Worm (Caenorhabditis elegans) whole organism, mixed stage, embryonic: Measurements from ENCODE around the gene mod-1.
A peak's percentile ranks its signal among the peaks of the same experiment; 100 is the strongest.

Source experiments
- M03D4.4 ChIP-seq: sonication (generic microtip); optimal IDR thresholded peaks from 2 replicates; lab custom pipeline; 2017; ENCODE audit warnings: mild to moderate bottlenecking, missing genetic modification characterization, missing compliant biosample characterization
- blmp-1 ChIP-seq: fragments of 150-350 bp; optimal IDR thresholded peaks from 2 replicates; lab custom pipeline; 2014; ENCODE audit warnings: missing biosample characterization, missing genetic modification characterization
- ceh-39 ChIP-seq: fragments of 150-350 bp; optimal IDR thresholded peaks from 2 replicates; lab custom pipeline; 2014; ENCODE audit warnings: missing biosample characterization, missing genetic modification characterization
- ceh-43 ChIP-seq: fragments of 200-800 bp; sonication (Bioruptor generic); optimal IDR thresholded peaks from 2 replicates; lab custom pipeline; 2018; ENCODE audit warnings: mild to moderate bottlenecking, missing genetic modification characterization, moderate library complexity, missing compliant biosample characterization
- ceh-83 ChIP-seq: fragments of 200-800 bp; sonication (Bioruptor generic); optimal IDR thresholded peaks from 2 replicates; lab custom pipeline; 2018; ENCODE audit warnings: mild to moderate bottlenecking, missing genetic modification characterization, missing compliant biosample characterization
- ces-1 ChIP-seq: fragments of 150-350 bp; optimal IDR thresholded peaks from 2 replicates; lab custom pipeline; 2014; ENCODE audit warnings: missing biosample characterization, missing genetic modification reagents, missing genetic modification characterization
- cnd-1 ChIP-seq: fragments of 200-800 bp; sonication (Bioruptor generic); optimal IDR thresholded peaks from 2 replicates; lab custom pipeline; 2018; ENCODE audit warnings: mild to moderate bottlenecking, missing genetic modification characterization, missing compliant biosample characterization
- drap-1 ChIP-seq: fragments of 200-800 bp; sonication (Bioruptor generic); optimal IDR thresholded peaks from 3 replicates; lab custom pipeline; 2018; ENCODE audit warnings: mild to moderate bottlenecking, missing genetic modification characterization, missing compliant biosample characterization
- elt-1 ChIP-seq: sonication (generic microtip); optimal IDR thresholded peaks from 2 replicates; lab custom pipeline; 2017; ENCODE audit warnings: missing genetic modification characterization, mild to moderate bottlenecking, missing compliant biosample characterization, antibody characterized with exemption, moderate library complexity, borderline replicate concordance; ENCODE audit not compliant: insufficient read depth
- elt-3 ChIP-seq: fragments of 150-350 bp; optimal IDR thresholded peaks from 2 replicates; lab custom pipeline; 2014; ENCODE audit warnings: missing biosample characterization, missing genetic modification characterization
- flh-1 ChIP-seq: fragments of 200-800 bp; sonication (Bioruptor generic); optimal IDR thresholded peaks from 2 replicates; lab custom pipeline; 2018; ENCODE audit warnings: mild to moderate bottlenecking, missing genetic modification characterization, moderate library complexity, missing compliant biosample characterization
- ham-2 ChIP-seq: fragments of 200-800 bp; sonication (Bioruptor generic); optimal IDR thresholded peaks from 2 replicates; lab custom pipeline; 2018; ENCODE audit warnings: mild to moderate bottlenecking, missing genetic modification characterization, missing compliant biosample characterization
- hlh-1 ChIP-seq: fragments of 150-350 bp; optimal IDR thresholded peaks from 2 replicates; lab custom pipeline; 2014; ENCODE audit warnings: missing biosample characterization, missing genetic modification reagents, missing genetic modification characterization
- lin-13 ChIP-seq: fragments of 150-350 bp; optimal IDR thresholded peaks from 2 replicates; lab custom pipeline; 2014; ENCODE audit warnings: missing biosample characterization, missing genetic modification characterization
- lin-32 ChIP-seq: fragments of 200-800 bp; sonication (Bioruptor generic); optimal IDR thresholded peaks from 2 replicates; lab custom pipeline; 2018; ENCODE audit warnings: mild to moderate bottlenecking, missing genetic modification characterization, missing compliant biosample characterization
- lsy-2 ChIP-seq: fragments of 150-350 bp; optimal IDR thresholded peaks from 2 replicates; lab custom pipeline; 2014; ENCODE audit warnings: missing biosample characterization, missing genetic modification characterization
- mab-5 ChIP-seq: fragments of 150-350 bp; optimal IDR thresholded peaks from 2 replicates; lab custom pipeline; 2014; ENCODE audit warnings: missing biosample characterization, missing genetic modification characterization
- mep-1 ChIP-seq: fragments of 150-350 bp; optimal IDR thresholded peaks from 2 replicates; lab custom pipeline; 2017; ENCODE audit warnings: missing biosample characterization, missing genetic modification reagents, missing genetic modification characterization, inconsistent platforms
- mls-2 ChIP-seq: sonication (generic microtip); optimal IDR thresholded peaks from 2 replicates; lab custom pipeline; 2016; ENCODE audit warnings: mild to moderate bottlenecking, missing genetic modification characterization, moderate library complexity, missing compliant biosample characterization
- nhr-12 ChIP-seq: fragments of 150-350 bp; optimal IDR thresholded peaks from 2 replicates; lab custom pipeline; 2014; ENCODE audit warnings: missing biosample characterization, missing genetic modification characterization
- nhr-2 ChIP-seq: fragments of 150-350 bp; optimal IDR thresholded peaks from 2 replicates; lab custom pipeline; 2014; ENCODE audit warnings: missing biosample characterization, missing genetic modification characterization
- nhr-237 ChIP-seq: fragments of 150-350 bp; optimal IDR thresholded peaks from 2 replicates; lab custom pipeline; 2014; ENCODE audit warnings: missing biosample characterization, missing genetic modification characterization
- nhr-28 ChIP-seq: fragments of 150-350 bp; optimal IDR thresholded peaks from 2 replicates; lab custom pipeline; 2014; ENCODE audit warnings: missing biosample characterization, missing genetic modification characterization
- nhr-76 ChIP-seq: sonication (generic microtip); optimal IDR thresholded peaks from 2 replicates; lab custom pipeline; 2017; ENCODE audit warnings: missing biosample characterization, missing genetic modification characterization
- pha-4 ChIP-seq: fragments of 150-350 bp; optimal IDR thresholded peaks from 2 replicates; lab custom pipeline; 2018; ENCODE audit warnings: missing biosample characterization, missing genetic modification reagents, missing genetic modification characterization
- sem-2 ChIP-seq: fragments of 200-800 bp; sonication (Bioruptor generic); optimal IDR thresholded peaks from 2 replicates; lab custom pipeline; 2018; ENCODE audit warnings: mild to moderate bottlenecking, missing genetic modification characterization, missing compliant biosample characterization
- snpc-4 ChIP-seq: fragments of 150-350 bp; optimal IDR thresholded peaks from 2 replicates; lab custom pipeline; 2014; ENCODE audit warnings: missing biosample characterization, missing genetic modification characterization
- sptf-1 ChIP-seq: sonication (generic microtip); optimal IDR thresholded peaks from 2 replicates; lab custom pipeline; 2017; ENCODE audit warnings: mild to moderate bottlenecking, missing genetic modification characterization, moderate library complexity, missing compliant biosample characterization
- tbx-8 ChIP-seq: fragments of 200-800 bp; sonication (Bioruptor generic); optimal IDR thresholded peaks from 2 replicates; lab custom pipeline; 2018; ENCODE audit warnings: mild to moderate bottlenecking, missing genetic modification characterization, moderate library complexity, missing compliant biosample characterization
- unc-120 ChIP-seq: sonication (generic microtip); optimal IDR thresholded peaks from 2 replicates; lab custom pipeline; 2017; ENCODE audit warnings: missing genetic modification characterization, missing compliant biosample characterization; ENCODE audit not compliant: poor library complexity, severe bottlenecking
- unc-62 ChIP-seq: fragments of 150-350 bp; optimal IDR thresholded peaks from 2 replicates; lab custom pipeline; 2014; ENCODE audit warnings: missing biosample characterization, missing genetic modification reagents, missing genetic modification characterization
- zip-8 ChIP-seq: fragments of 150-350 bp; optimal IDR thresholded peaks from 2 replicates; lab custom pipeline; 2014; ENCODE audit warnings: missing biosample characterization, missing genetic modification characterization
- ztf-11 ChIP-seq: fragments of 150-350 bp; optimal IDR thresholded peaks from 2 replicates; lab custom pipeline; 2014; ENCODE audit warnings: missing biosample characterization, missing genetic modification characterization

Gene mod-1

DNA sequence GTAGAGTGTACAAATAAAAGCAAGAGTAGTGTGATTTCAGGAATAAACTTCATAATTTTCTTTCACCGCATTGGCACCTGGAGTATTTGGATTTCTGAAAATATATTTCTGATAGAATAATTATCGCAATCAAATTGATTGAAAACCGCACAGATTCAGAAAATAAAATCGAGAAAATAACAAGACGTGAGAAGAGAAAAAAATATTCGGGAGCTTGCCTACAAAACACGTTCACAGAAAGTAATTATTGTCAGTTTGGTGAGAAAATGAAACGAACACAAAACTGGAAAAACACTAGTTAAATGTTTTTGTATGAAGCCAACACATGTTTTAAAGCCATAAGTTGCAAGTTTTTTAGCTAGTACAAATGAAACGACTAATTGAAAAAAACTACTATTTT, at the start of gene mod-1:
Gene mod-1 (minus strand): TSS at position 101 of the 400 bp plus-strand sequence.
- TF ChIP-seq flh-1 (GFP tag; lab: Kevin White, UChicago) (no peak), lin-32 (GFP tag; lab: Kevin White, UChicago) (no peak), drap-1 (GFP tag; lab: Kevin White, UChicago) (no peak), ces-1 (no peak), ztf-11 (no peak), zip-8 (tag; lab: Kevin White, UChicago) (no peak), sem-2 (no peak), nhr-12 (tag; lab: Kevin White, UChicago) (no peak), tbx-8 (GFP tag; lab: Kevin White, UChicago) (no peak), unc-120 (tag; lab: Kevin White, UChicago) (no peak), ceh-39 (tag; lab: Kevin White, UChicago) (no peak), unc-62 (GFP tag; lab: Kevin White, UChicago) (no peak), sptf-1 (tag; lab: Kevin White, UChicago) (no peak), nhr-237 (no peak), ceh-83 (GFP tag; lab: Kevin White, UChicago) (no peak), ceh-43 (GFP tag; lab: Kevin White, UChicago) (no peak), mls-2 (tag; lab: Kevin White, UChicago) (no peak)

DNA sequence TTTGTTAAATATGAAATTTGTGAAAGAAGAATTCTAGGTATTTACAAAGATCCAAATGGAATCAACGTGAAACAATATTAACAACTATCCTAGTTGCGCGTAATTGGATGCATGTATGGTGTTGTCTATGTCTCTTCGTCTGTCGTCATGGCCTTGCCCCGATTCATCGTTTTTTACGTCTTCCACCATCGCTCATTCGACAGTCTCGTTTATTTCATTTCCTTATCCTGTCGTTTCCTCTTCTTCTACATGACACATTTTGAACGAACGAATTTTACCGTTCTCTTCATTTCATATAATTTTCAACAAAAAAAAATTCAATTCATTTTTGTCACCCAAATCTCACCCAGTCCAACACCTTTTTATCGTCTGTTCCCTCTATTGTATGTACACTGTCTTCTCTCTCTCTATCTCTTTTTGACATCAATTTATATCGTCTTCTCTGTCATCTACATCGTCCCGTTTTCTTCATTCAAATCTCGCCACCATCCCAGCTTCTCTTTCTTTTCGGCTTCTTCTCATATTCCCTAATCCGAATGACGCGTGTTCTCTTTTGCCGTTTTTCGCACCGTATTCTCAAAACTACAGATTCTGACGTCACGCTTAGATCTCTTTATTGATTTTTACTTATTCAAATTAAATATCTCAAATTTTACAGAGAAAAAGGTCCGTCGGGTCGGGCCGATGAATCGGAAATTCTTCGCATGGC, 42.7 kb upstream of the mod-1 start, which contains the start of gene ttc-17:
Gene ttc-17 (plus strand): TSS at position 659 of the 709 bp plus-strand sequence.
- TF ChIP-seq hlh-1 (tag; lab: Kevin White, UChicago) (no peak), unc-120 (tag; lab: Kevin White, UChicago) (no peak), ces-1 (peak; percentile 34), nhr-28 (tag; lab: Kevin White, UChicago) (no peak), pha-4 (tag; lab: Kevin White, UChicago) (no peak), zip-8 (tag; lab: Kevin White, UChicago) (no peak), drap-1 (GFP tag; lab: Kevin White, UChicago) (no peak), blmp-1 (tag; lab: Kevin White, UChicago) (no peak), ham-2 (GFP tag; lab: Kevin White, UChicago) (peak; percentile 17)

DNA sequence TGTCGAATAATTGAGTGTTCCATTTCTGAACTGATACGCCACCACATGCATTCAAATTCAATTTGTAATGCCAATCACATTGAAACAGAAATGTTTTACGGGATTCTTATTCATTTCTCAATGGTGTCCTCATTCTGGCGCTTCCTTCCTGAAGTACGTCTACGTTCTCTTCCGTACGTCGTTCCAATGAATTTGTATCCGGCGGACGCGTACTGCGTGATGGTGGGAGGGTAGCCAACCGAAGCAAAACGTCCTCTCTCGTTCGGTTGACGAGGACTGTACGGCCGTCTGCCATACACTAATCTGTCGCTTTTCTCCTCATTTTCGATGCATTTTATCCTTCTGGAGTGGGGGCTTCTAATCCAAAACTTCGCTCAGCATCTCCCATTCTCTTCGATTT, 36.0 kb upstream of the mod-1 start:
- TF ChIP-seq elt-3 (tag; lab: Kevin White, UChicago) (no peak), mls-2 (tag; lab: Kevin White, UChicago) (no peak), nhr-28 (tag; lab: Kevin White, UChicago) (no peak), unc-120 (tag; lab: Kevin White, UChicago) (no peak), blmp-1 (tag; lab: Kevin White, UChicago) (no peak), lin-13 (no peak), M03D4.4 (tag; lab: Kevin White, UChicago) (no peak), mab-5 (tag; lab: Kevin White, UChicago) (no peak), ham-2 (GFP tag; lab: Kevin White, UChicago) (no peak), ceh-43 (GFP tag; lab: Kevin White, UChicago) (no peak), pha-4 (tag; lab: Kevin White, UChicago) (no peak), nhr-237 (no peak), nhr-2 (tag; lab: Kevin White, UChicago) (no peak), tbx-8 (GFP tag; lab: Kevin White, UChicago) (no peak), ztf-11 (no peak), ceh-83 (GFP tag; lab: Kevin White, UChicago) (no peak), ceh-39 (tag; lab: Kevin White, UChicago) (no peak), ces-1 (no peak), nhr-76 (no peak), flh-1 (GFP tag; lab: Kevin White, UChicago) (no peak)

DNA sequence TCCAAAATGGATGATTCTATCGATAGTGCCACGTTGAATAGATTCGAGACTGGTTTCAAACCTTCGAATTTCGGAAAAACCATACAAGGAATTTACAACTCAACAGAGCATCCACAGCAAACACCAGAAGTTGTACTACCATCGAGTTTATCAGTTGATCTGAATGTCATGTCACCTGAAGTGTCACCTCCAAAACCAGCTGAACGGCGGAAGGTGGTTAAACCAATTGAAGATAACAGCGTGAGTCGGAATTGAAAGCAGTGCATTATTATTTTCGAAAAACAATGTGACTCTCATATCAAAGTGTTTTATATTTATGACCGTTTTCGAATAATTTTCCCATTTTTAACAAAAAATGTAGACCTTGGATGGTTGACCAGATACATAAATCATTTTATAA, 35.2 kb upstream of the mod-1 start:
- TF ChIP-seq cnd-1 (tag; lab: Kevin White, UChicago): no peak
- TF ChIP-seq elt-3 (tag; lab: Kevin White, UChicago): no peak
- no peak for TF ChIP-seq M03D4.4 (tag; lab: Kevin White, UChicago)
- TF ChIP-seq snpc-4 (tag; lab: Kevin White, UChicago): no peak
- TF ChIP-seq nhr-28 (tag; lab: Kevin White, UChicago): no peak
- no peak for TF ChIP-seq elt-1
- no peak for TF ChIP-seq hlh-1 (tag; lab: Kevin White, UChicago)
- no peak for TF ChIP-seq ces-1
- no peak for TF ChIP-seq lin-32 (GFP tag; lab: Kevin White, UChicago)
- no peak for TF ChIP-seq mep-1 (tag; lab: Kevin White, UChicago)
- no peak for TF ChIP-seq ceh-83 (GFP tag; lab: Kevin White, UChicago)
- no peak for TF ChIP-seq lsy-2 (tag; lab: Kevin White, UChicago)
- no peak for TF ChIP-seq mls-2 (tag; lab: Kevin White, UChicago)
